Fruit fly (Drosophila melanogaster): ENCODE measurements around the gene CG5421.

dm6 chr2L:12481758-12482157 lies 33.8 kb upstream of the CG5421 start:
- TF ChIP-seq EcR (GFP tag; optimal IDR thresholded peaks at IDR 0.05) (no peak), Pif1A (GFP tag; optimal IDR thresholded peaks at IDR 0.05) (no peak), CG8159 (tag; optimal IDR thresholded peaks at IDR 0.05) (no peak), Ets98B (GFP tag; IDR thresholded peaks at IDR 0.05) (no peak), CG34367 (tag; optimal IDR thresholded peaks at IDR 0.05) (no peak), D1 (tag; optimal IDR thresholded peaks at IDR 0.05) (no peak), Snoo (tag; optimal IDR thresholded peaks at IDR 0.05) (no peak), CG17806 (tag; optimal IDR thresholded peaks at IDR 0.05) (no peak), gl (tag; optimal IDR thresholded peaks at IDR 0.05) (no peak), CG10348 (GFP tag; IDR thresholded peaks at IDR 0.05) (no peak), CG8301 (tag; optimal IDR thresholded peaks at IDR 0.05) (no peak)

Data from whole organism, pupa.